Worm (Caenorhabditis elegans): ENCODE data around the gene npr-26.

Gene npr-26

DNA sequence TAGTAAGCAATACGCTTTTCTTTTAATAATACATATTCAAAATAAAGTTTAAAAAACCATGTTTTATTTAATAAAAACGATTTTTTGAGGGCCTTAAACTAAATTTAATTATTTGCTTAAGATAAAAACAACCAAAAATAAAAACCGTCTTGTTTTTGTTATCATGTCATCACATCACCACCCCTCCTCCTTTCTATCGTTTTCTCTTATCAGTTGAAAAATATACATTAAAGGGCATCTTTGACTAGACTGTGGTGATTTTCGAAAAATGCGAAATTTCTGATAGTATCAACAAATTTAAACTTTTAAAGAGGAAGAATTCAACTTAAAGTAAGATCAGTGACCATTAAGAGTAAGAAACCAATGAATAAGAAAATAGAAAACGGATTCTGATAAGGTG, 11.5 kb downstream of the npr-26 start:
- TF ChIP-seq skn-1 (tag; optimal IDR thresholded peaks at IDR 0.05) (no peak), nhr-77 (tag; optimal IDR thresholded peaks at IDR 0.05) (no peak), snpc-4 (tag; optimal IDR thresholded peaks at IDR 0.05) (no peak), lin-39 (tag; optimal IDR thresholded peaks at IDR 0.05) (no peak), aly-2 (tag; optimal IDR thresholded peaks at IDR 0.05) (no peak), ztf-1 (GFP tag; conservative IDR thresholded peaks at IDR 0.05) (no peak), gmeb-1 (tag; optimal IDR thresholded peaks at IDR 0.05) (peak; percentile 3), unc-62 (GFP tag; optimal IDR thresholded peaks at IDR 0.05) (no peak), unc-39 (tag; optimal IDR thresholded peaks at IDR 0.05) (no peak), sem-4 (tag; optimal IDR thresholded peaks at IDR 0.05) (no peak), fos-1 (tag; optimal IDR thresholded peaks at IDR 0.05) (peak; percentile 6), egl-27 (tag; optimal IDR thresholded peaks at IDR 0.05) (no peak), zag-1 (tag; optimal IDR thresholded peaks at IDR 0.05) (no peak), Y55F3AM.14 (GFP tag; optimal IDR thresholded peaks at IDR 0.05) (no peak), nhr-23 (tag; optimal IDR thresholded peaks at IDR 0.05) (no peak), nhr-21 (tag; optimal IDR thresholded peaks at IDR 0.05) (no peak), nhr-12 (tag; optimal IDR thresholded peaks at IDR 0.05) (no peak), ZK546.5 (tag; optimal IDR thresholded peaks at IDR 0.05) (no peak), crh-2 (tag; optimal IDR thresholded peaks at IDR 0.05) (peak; percentile 10), dmd-4 (tag; optimal IDR thresholded peaks at IDR 0.05) (no peak), alr-1 (tag; optimal IDR thresholded peaks at IDR 0.05) (no peak), ztf-4 (tag; optimal IDR thresholded peaks at IDR 0.05) (no peak), F13H6.1 (tag; optimal IDR thresholded peaks at IDR 0.05) (no peak), nhr-237 (tag; optimal IDR thresholded peaks at IDR 0.05) (no peak), mdl-1 (tag; optimal IDR thresholded peaks at IDR 0.05) (no peak), C34F6.9 (tag; optimal IDR thresholded peaks at IDR 0.05) (no peak), sma-9 (GFP tag; optimal IDR thresholded peaks at IDR 0.05) (peak; percentile 54), sma-9 (tag; optimal IDR thresholded peaks at IDR 0.05) (no peak), mbf-1 (tag; optimal IDR thresholded peaks at IDR 0.05) (no peak), nhr-10 (tag; optimal IDR thresholded peaks at IDR 0.05) (no peak), lsy-2 (tag; optimal IDR thresholded peaks at IDR 0.05) (no peak), unc-55 (GFP tag; optimal IDR thresholded peaks at IDR 0.05) (no peak), nhr-129 (tag; optimal IDR thresholded peaks at IDR 0.05) (peak; percentile 19), nhr-6 (tag; optimal IDR thresholded peaks at IDR 0.05) (no peak), nhr-11 (tag; optimal IDR thresholded peaks at IDR 0.05) (no peak), ztf-11 (tag; optimal IDR thresholded peaks at IDR 0.05) (no peak), ama-1 (optimal IDR thresholded peaks at IDR 0.05) (no peak), blmp-1 (tag; optimal IDR thresholded peaks at IDR 0.05; ENCODE audit: insufficient read depth) (peak; percentile 57)

DNA sequence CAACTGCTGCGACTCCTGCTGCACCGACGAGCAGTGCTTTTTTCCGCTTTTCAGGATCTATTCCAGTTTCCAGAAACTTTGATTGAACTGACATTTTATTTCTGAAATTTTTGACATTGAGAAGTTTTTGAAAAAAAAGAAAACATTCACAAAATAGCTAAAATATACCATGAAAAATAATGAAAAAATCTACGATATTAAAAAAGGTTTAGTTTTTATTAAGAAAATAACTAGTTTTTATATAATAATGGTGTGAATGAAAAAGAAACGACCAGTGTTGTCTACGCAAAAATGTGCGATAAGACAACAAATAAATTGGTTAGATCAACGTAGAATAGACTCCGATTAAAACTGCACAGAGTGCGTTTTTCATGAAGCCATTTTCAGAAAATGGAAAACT, 12.1 kb downstream of the npr-26 start, which contains the start of gene pmp-4:
Gene pmp-4, minus strand, starts transcription at position 101 of the 400 bp plus-strand sequence.
- peak; percentile 10 for TF ChIP-seq fos-1 (tag; optimal IDR thresholded peaks at IDR 0.05)
- TF ChIP-seq mbf-1 (tag; optimal IDR thresholded peaks at IDR 0.05), result no peak

- TF ChIP-seq nhr-237 (tag; optimal IDR thresholded peaks at IDR 0.05) (no peak), unc-62 (GFP tag; optimal IDR thresholded peaks at IDR 0.05) (no peak), C34F6.9 (tag; optimal IDR thresholded peaks at IDR 0.05) (no peak), F13H6.1 (tag; optimal IDR thresholded peaks at IDR 0.05) (no peak), crh-2 (tag; optimal IDR thresholded peaks at IDR 0.05) (no peak), ZK546.5 (tag; optimal IDR thresholded peaks at IDR 0.05) (no peak)
Observed at ce11 chrIV:17399455-17399854, 18.2 kb downstream of the npr-26 start, which contains the start of gene T02D1.4. T02D1.4 (plus strand) TSS chrIV:17399755.

ce11 chrIV:17395910-17396309, 21.7 kb downstream of the npr-26 start, which contains the start of gene sru-15:
sru-15 (plus strand) TSS chrIV:17396210.
- no peak for TF ChIP-seq lin-13 (GFP tag; optimal IDR thresholded peaks at IDR 0.05)
- TF ChIP-seq elt-3 (tag; optimal IDR thresholded peaks at IDR 0.05), result no peak
- TF ChIP-seq snpc-4 (tag; optimal IDR thresholded peaks at IDR 0.05), result no peak
- no peak for TF ChIP-seq R02D3.7 (tag; optimal IDR thresholded peaks at IDR 0.05)
- TF ChIP-seq ztf-11 (tag; optimal IDR thresholded peaks at IDR 0.05), result no peak
- no peak for TF ChIP-seq Y55F3AM.14 (GFP tag; optimal IDR thresholded peaks at IDR 0.05)
- no peak for TF ChIP-seq ceh-82 (tag; optimal IDR thresholded peaks at IDR 0.05)
- TF ChIP-seq ceh-16 (tag; optimal IDR thresholded peaks at IDR 0.05), result no peak
- no peak for TF ChIP-seq mab-5 (tag; optimal IDR thresholded peaks at IDR 0.05)
- TF ChIP-seq ztf-4 (tag; optimal IDR thresholded peaks at IDR 0.05), result no peak
- TF ChIP-seq nhr-129 (tag; optimal IDR thresholded peaks at IDR 0.05), result no peak
- no peak for TF ChIP-seq crh-2 (tag; optimal IDR thresholded peaks at IDR 0.05)
- no peak for TF ChIP-seq nhr-10 (tag; optimal IDR thresholded peaks at IDR 0.05)
- TF ChIP-seq nhr-25 (tag; optimal IDR thresholded peaks at IDR 0.05), result no peak
- TF ChIP-seq nhr-11 (tag; optimal IDR thresholded peaks at IDR 0.05), result no peak
- TF ChIP-seq nhr-21 (tag; optimal IDR thresholded peaks at IDR 0.05), result no peak
- no peak for TF ChIP-seq lin-39 (tag; optimal IDR thresholded peaks at IDR 0.05)
- no peak for TF ChIP-seq nhr-23 (tag; optimal IDR thresholded peaks at IDR 0.05)
- TF ChIP-seq egl-27 (tag; optimal IDR thresholded peaks at IDR 0.05), result no peak
- TF ChIP-seq nhr-12 (tag; optimal IDR thresholded peaks at IDR 0.05), result no peak

Measured in whole organism, L2 larva.